Worm (Caenorhabditis elegans) whole organism, L2 larva: ENCODE results near the gene str-193.

Experiments
- lin-13 ChIP-seq: fragments of 150-350 bp; optimal IDR thresholded peaks from 2 replicates; lab custom pipeline; 2014; ENCODE audit warnings: missing biosample characterization, missing genetic modification reagents, missing genetic modification characterization
- nhr-77 ChIP-seq: fragments of 150-350 bp; optimal IDR thresholded peaks from 2 replicates; lab custom pipeline; 2014; ENCODE audit warnings: missing biosample characterization, missing genetic modification characterization
- unc-39 ChIP-seq: fragments of 150-350 bp; optimal IDR thresholded peaks from 2 replicates; lab custom pipeline; 2014; ENCODE audit warnings: missing biosample characterization, missing genetic modification characterization
- ztf-4 ChIP-seq: fragments of 150-350 bp; optimal IDR thresholded peaks from 2 replicates; lab custom pipeline; 2014; ENCODE audit warnings: missing biosample characterization, missing genetic modification characterization

DNA sequence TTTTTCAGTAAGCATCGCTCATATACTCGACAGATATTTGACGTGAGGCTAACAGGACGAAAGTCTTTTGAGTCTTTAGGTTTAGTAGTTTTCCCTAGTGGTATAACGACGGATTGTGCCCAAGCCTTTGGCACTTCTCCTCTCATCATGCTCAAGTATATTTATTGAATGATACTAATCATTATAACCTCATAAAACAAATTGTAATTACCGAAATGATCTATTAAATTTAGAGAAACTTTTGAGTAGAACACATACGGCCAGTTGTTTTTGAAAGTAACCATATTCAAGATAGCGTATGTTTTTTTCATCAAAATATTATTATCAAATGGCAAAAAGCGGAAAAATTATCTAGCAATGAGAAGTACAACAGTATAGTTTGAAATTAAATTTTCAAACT lies 50.3 kb downstream of the str-193 start:
- TF ChIP-seq lin-13 (GFP tag; lab: Kevin White, UChicago), result no peak
- no peak for TF ChIP-seq nhr-77 (tag; lab: Kevin White, UChicago)
- no peak for TF ChIP-seq unc-39
- no peak for TF ChIP-seq ztf-4 (tag; lab: Kevin White, UChicago)
